Worm (Caenorhabditis elegans) whole organism, mixed stage, embryonic: Measurements from ENCODE around the gene gpx-3.

Experiments
- ham-2 ChIP-seq: fragments of 200-800 bp; sonication (Bioruptor generic); optimal IDR thresholded peaks from 2 replicates; lab custom pipeline; 2018; ENCODE audit warnings: mild to moderate bottlenecking, missing genetic modification characterization, missing compliant biosample characterization
- lin-32 ChIP-seq: fragments of 200-800 bp; sonication (Bioruptor generic); optimal IDR thresholded peaks from 2 replicates; lab custom pipeline; 2018; ENCODE audit warnings: mild to moderate bottlenecking, missing genetic modification characterization, missing compliant biosample characterization
- nhr-237 ChIP-seq: fragments of 150-350 bp; optimal IDR thresholded peaks from 2 replicates; lab custom pipeline; 2014; ENCODE audit warnings: missing biosample characterization, missing genetic modification characterization
- sptf-1 ChIP-seq: sonication (generic microtip); optimal IDR thresholded peaks from 2 replicates; lab custom pipeline; 2017; ENCODE audit warnings: mild to moderate bottlenecking, missing genetic modification characterization, moderate library complexity, missing compliant biosample characterization
- tbx-8 ChIP-seq: fragments of 200-800 bp; sonication (Bioruptor generic); optimal IDR thresholded peaks from 2 replicates; lab custom pipeline; 2018; ENCODE audit warnings: mild to moderate bottlenecking, missing genetic modification characterization, moderate library complexity, missing compliant biosample characterization
- unc-39 ChIP-seq: fragments of 150-350 bp; optimal IDR thresholded peaks from 2 replicates; lab custom pipeline; 2014; ENCODE audit warnings: missing biosample characterization, missing genetic modification characterization
- ztf-11 ChIP-seq: fragments of 150-350 bp; optimal IDR thresholded peaks from 2 replicates; lab custom pipeline; 2014; ENCODE audit warnings: missing biosample characterization, missing genetic modification characterization

- TF ChIP-seq ztf-11 (no peak), nhr-237 (tag; lab: Kevin White, UChicago) (no peak), tbx-8 (no peak), lin-32 (GFP tag; lab: Kevin White, UChicago) (no peak), ham-2 (GFP tag; lab: Kevin White, UChicago) (no peak), unc-39 (tag; lab: Kevin White, UChicago) (no peak), sptf-1 (tag; lab: Kevin White, UChicago) (no peak)
Observed at ce11 chrX:9634925-9635324, 47.2 kb downstream of the gpx-3 start, which contains the start of gene F34H10.3.
